Worm (Caenorhabditis elegans): ENCODE results near the gene nhr-195.

The nhr-195 gene

ce11 chrV:8939424-8940065 is 32.6 kb downstream of the nhr-195 start (continued):
- no peak for TF ChIP-seq mbf-1 (tag; optimal IDR thresholded peaks at IDR 0.05)
- no peak for TF ChIP-seq nhr-25 (tag; optimal IDR thresholded peaks at IDR 0.05)
- TF ChIP-seq nhr-21 (tag; optimal IDR thresholded peaks at IDR 0.05) = no peak
- peak in 1 of 2 experiments; percentile 43 for TF ChIP-seq lsy-2 (tag; optimal IDR thresholded peaks at IDR 0.05)
- TF ChIP-seq crh-2 (tag; optimal IDR thresholded peaks at IDR 0.05) = peak; percentile 58
- TF ChIP-seq snpc-4 (tag; optimal IDR thresholded peaks at IDR 0.05) = no peak

- no peak for TF ChIP-seq blmp-1 (tag; optimal IDR thresholded peaks at IDR 0.05; ENCODE audit: insufficient read depth)
- no peak for TF ChIP-seq ceh-82 (tag; optimal IDR thresholded peaks at IDR 0.05)
- no peak for TF ChIP-seq R02D3.7 (tag; optimal IDR thresholded peaks at IDR 0.05)
- no peak for TF ChIP-seq elt-3 (tag; optimal IDR thresholded peaks at IDR 0.05)
- TF ChIP-seq nhr-21 (tag; optimal IDR thresholded peaks at IDR 0.05) = no peak
- no peak for TF ChIP-seq nhr-6 (tag; optimal IDR thresholded peaks at IDR 0.05)
- TF ChIP-seq unc-55 (GFP tag; optimal IDR thresholded peaks at IDR 0.05) = no peak
- TF ChIP-seq nhr-11 (tag; optimal IDR thresholded peaks at IDR 0.05) = no peak
- TF ChIP-seq lsy-2 (tag; optimal IDR thresholded peaks at IDR 0.05) = no peak
- no peak for TF ChIP-seq mdl-1 (tag; optimal IDR thresholded peaks at IDR 0.05)
- no peak for TF ChIP-seq elt-1 (tag; optimal IDR thresholded peaks at IDR 0.05)
- no peak for TF ChIP-seq sma-9 (GFP tag; optimal IDR thresholded peaks at IDR 0.05)
- TF ChIP-seq sma-9 (tag; optimal IDR thresholded peaks at IDR 0.05) = no peak
- TF ChIP-seq ztf-11 (tag; optimal IDR thresholded peaks at IDR 0.05) = no peak
- no peak for TF ChIP-seq ztf-4 (tag; optimal IDR thresholded peaks at IDR 0.05)
- no peak for TF ChIP-seq mab-5 (tag; optimal IDR thresholded peaks at IDR 0.05)
Observed at ce11 chrV:8938943-8939342, 33.2 kb downstream of the nhr-195 start.

- no peak for TF ChIP-seq ZK546.5 (tag; optimal IDR thresholded peaks at IDR 0.05)
- no peak for TF ChIP-seq elt-1 (tag; optimal IDR thresholded peaks at IDR 0.05)
- peak; percentile 11 for TF ChIP-seq ama-1 (optimal IDR thresholded peaks at IDR 0.05)
Observed at ce11 chrV:8938445-8938844, 33.7 kb downstream of the nhr-195 start.

- TF ChIP-seq lsy-2 (tag; optimal IDR thresholded peaks at IDR 0.05) = no peak
- no peak for TF ChIP-seq crh-2 (tag; optimal IDR thresholded peaks at IDR 0.05)
- TF ChIP-seq ama-1 (optimal IDR thresholded peaks at IDR 0.05) = peak; percentile 75
Observed at ce11 chrV:8937476-8938249, 34.5 kb downstream of the nhr-195 start.

- TF ChIP-seq crh-2 (tag; optimal IDR thresholded peaks at IDR 0.05) (no peak), sma-9 (GFP tag; optimal IDR thresholded peaks at IDR 0.05) (no peak), sma-9 (tag; optimal IDR thresholded peaks at IDR 0.05) (no peak), elt-3 (tag; optimal IDR thresholded peaks at IDR 0.05) (no peak), egl-27 (tag; optimal IDR thresholded peaks at IDR 0.05) (no peak), ztf-1 (GFP tag; conservative IDR thresholded peaks at IDR 0.05) (no peak), lin-13 (GFP tag; optimal IDR thresholded peaks at IDR 0.05) (no peak), nhr-237 (tag; optimal IDR thresholded peaks at IDR 0.05) (no peak), sem-4 (tag; optimal IDR thresholded peaks at IDR 0.05) (no peak), nhr-23 (tag; optimal IDR thresholded peaks at IDR 0.05) (no peak), ama-1 (optimal IDR thresholded peaks at IDR 0.05) (no peak), skn-1 (tag; optimal IDR thresholded peaks at IDR 0.05) (no peak), zag-1 (tag; optimal IDR thresholded peaks at IDR 0.05) (no peak), ceh-82 (tag; optimal IDR thresholded peaks at IDR 0.05) (no peak), gmeb-1 (tag; optimal IDR thresholded peaks at IDR 0.05) (no peak), mbf-1 (tag; optimal IDR thresholded peaks at IDR 0.05) (no peak), nhr-6 (tag; optimal IDR thresholded peaks at IDR 0.05) (peak; percentile 34), peb-1 (tag; optimal IDR thresholded peaks at IDR 0.05) (no peak), elt-1 (tag; optimal IDR thresholded peaks at IDR 0.05) (no peak), ztf-11 (tag; optimal IDR thresholded peaks at IDR 0.05) (no peak), unc-55 (GFP tag; optimal IDR thresholded peaks at IDR 0.05) (no peak), alr-1 (tag; optimal IDR thresholded peaks at IDR 0.05) (no peak), nhr-25 (tag; optimal IDR thresholded peaks at IDR 0.05) (no peak), nhr-77 (tag; optimal IDR thresholded peaks at IDR 0.05) (no peak), R02D3.7 (tag; optimal IDR thresholded peaks at IDR 0.05) (no peak), ZK546.5 (tag; optimal IDR thresholded peaks at IDR 0.05) (no peak), lsy-2 (tag; optimal IDR thresholded peaks at IDR 0.05) (peak in 1 of 2 experiments; percentile 10), unc-62 (GFP tag; optimal IDR thresholded peaks at IDR 0.05) (no peak), snpc-4 (tag; optimal IDR thresholded peaks at IDR 0.05) (no peak), ceh-16 (tag; optimal IDR thresholded peaks at IDR 0.05) (peak; percentile 48), Y55F3AM.14 (GFP tag; optimal IDR thresholded peaks at IDR 0.05) (no peak), lin-11 (tag; optimal IDR thresholded peaks at IDR 0.05) (no peak), dmd-4 (tag; optimal IDR thresholded peaks at IDR 0.05) (no peak), nhr-11 (tag; optimal IDR thresholded peaks at IDR 0.05) (no peak), ztf-4 (tag; optimal IDR thresholded peaks at IDR 0.05) (no peak), blmp-1 (tag; optimal IDR thresholded peaks at IDR 0.05; ENCODE audit: insufficient read depth) (no peak)
Observed at ce11 chrV:8936791-8937475, 35.2 kb downstream of the nhr-195 start.

Measured in whole organism, L2 larva.